Fruit fly (Drosophila melanogaster) whole organism, wandering third instar larva: Measurements from ENCODE around the gene CG16972.

ENCODE experiments used
- CrebA ChIP-seq: fragments of 200-800 bp; sonication (Bioruptor generic); optimal IDR thresholded peaks from 2 replicates; lab custom pipeline; 2016; ENCODE audit warnings: missing biosample characterization, mild to moderate bottlenecking, missing genetic modification characterization, borderline replicate concordance
- Dfd ChIP-seq: fragments of >200 bp; optimal IDR thresholded peaks from 2 replicates; lab custom pipeline; 2017; ENCODE audit warnings: missing biosample characterization, missing genetic modification characterization
- Mio ChIP-seq: sonication (Bioruptor generic); optimal IDR thresholded peaks from 2 replicates; lab custom pipeline; 2016; ENCODE audit warnings: missing biosample characterization, missing genetic modification characterization
- Sp1 ChIP-seq: fragments of 200-800 bp; sonication (Bioruptor generic); optimal IDR thresholded peaks from 3 replicates; lab custom pipeline; 2019; ENCODE audit warnings: missing biosample characterization, mild to moderate bottlenecking, missing genetic modification characterization, moderate library complexity
- dsf ChIP-seq: sonication (Bioruptor generic); optimal IDR thresholded peaks from 2 replicates; lab custom pipeline; 2016; ENCODE audit warnings: missing biosample characterization, missing genetic modification characterization, borderline replicate concordance

dm6 chr2L:13206077-13206668 lies 3.1 kb upstream of the CG16972 start:
- TF ChIP-seq CrebA (GFP tag; lab: Kevin White, UChicago) (no peak), Dfd (GFP tag; lab: Kevin White, UChicago) (no peak), Sp1 (GFP tag; lab: Kevin White, UChicago) (no peak), Mio (no peak), dsf (GFP tag; lab: Kevin White, UChicago) (no peak)
